Worm (Caenorhabditis elegans): ENCODE results near the gene F52G3.8.

- TF ChIP-seq ztf-23 (GFP tag; IDR thresholded peaks at IDR 0.05), result no peak
- TF ChIP-seq med-1 (GFP tag; optimal IDR thresholded peaks at IDR 0.05; ENCODE audit: insufficient read depth), result no peak
- TF ChIP-seq ztf-29 (GFP tag; IDR thresholded peaks at IDR 0.05), result no peak
- no peak for TF ChIP-seq flt-1 (GFP tag; IDR thresholded peaks at IDR 0.05)
Measured at ce11 chrX:16921533-16921932, 31.2 kb downstream of the F52G3.8 start, which contains the start of gene fbxb-114.

Measured in whole organism, midembryonic.